Worm (Caenorhabditis elegans) whole organism, L3 larva: ENCODE data around the gene natc-2.
A peak's percentile ranks its signal among the peaks of the same experiment; 100 is the strongest.

Experiments
- ZK546.5 ChIP-seq: sonication (generic microtip); optimal IDR thresholded peaks from 2 replicates; lab custom pipeline; 2017; ENCODE audit warnings: missing biosample characterization, missing genetic modification characterization
- aly-2 ChIP-seq: fragments of 150-350 bp; optimal IDR thresholded peaks from 2 replicates; lab custom pipeline; 2014; ENCODE audit warnings: missing biosample characterization, missing genetic modification characterization
- ama-1 ChIP-seq: fragments of 150-350 bp; optimal IDR thresholded peaks from 2 replicates; lab custom pipeline; 2018
- ceh-16 ChIP-seq: sonication (generic microtip); optimal IDR thresholded peaks from 2 replicates; lab custom pipeline; 2017; ENCODE audit warnings: missing biosample characterization, missing genetic modification characterization
- ceh-28 ChIP-seq: fragments of 150-350 bp; optimal IDR thresholded peaks from 2 replicates; lab custom pipeline; 2014; ENCODE audit warnings: missing biosample characterization, missing genetic modification reagents, missing genetic modification characterization
- daf-12 ChIP-seq: fragments of 150-350 bp; optimal IDR thresholded peaks from 2 replicates; lab custom pipeline; 2014; ENCODE audit warnings: missing biosample characterization, missing genetic modification reagents, missing genetic modification characterization
- egl-5 ChIP-seq: fragments of 150-350 bp; optimal IDR thresholded peaks from 2 replicates; lab custom pipeline; 2017; ENCODE audit warnings: missing biosample characterization, missing genetic modification reagents, missing genetic modification characterization, inconsistent platforms
- elt-1 ChIP-seq: fragments of 150-350 bp; optimal IDR thresholded peaks from 2 replicates; lab custom pipeline; 2014; ENCODE audit warnings: missing biosample characterization, missing genetic modification characterization
- elt-2 ChIP-seq: sonication (generic microtip); optimal IDR thresholded peaks from 2 replicates; lab custom pipeline; 2016; ENCODE audit warnings: missing genetic modification reagents, mild to moderate bottlenecking, missing genetic modification characterization, missing compliant biosample characterization
- elt-3 ChIP-seq, 3 experiments: fragments of 150-350 bp in 1 of 3; sonication (generic microtip) in 2 of 3; optimal IDR thresholded peaks; 2 replicates in 2 of 3; 4 replicates in 1 of 3; lab custom pipeline; 2014 to 2017; ENCODE audit warnings: missing biosample characterization in 3 of 3, missing genetic modification characterization in 3 of 3
- fkh-10 ChIP-seq: sonication (generic microtip); optimal IDR thresholded peaks from 2 replicates; lab custom pipeline; 2017; ENCODE audit warnings: missing biosample characterization, missing genetic modification reagents, missing genetic modification characterization
- fkh-2 ChIP-seq: fragments of 150-350 bp; optimal IDR thresholded peaks from 2 replicates; lab custom pipeline; 2014; ENCODE audit warnings: missing biosample characterization, missing genetic modification reagents, missing genetic modification characterization
- hmg-11 ChIP-seq: sonication (generic microtip); optimal IDR thresholded peaks from 2 replicates; lab custom pipeline; 2016; ENCODE audit warnings: missing genetic modification characterization, missing compliant biosample characterization
- jun-1 ChIP-seq: fragments of 150-350 bp; optimal IDR thresholded peaks from 2 replicates; lab custom pipeline; 2014; ENCODE audit warnings: missing biosample characterization, missing genetic modification reagents, missing genetic modification characterization
- lin-39 ChIP-seq: fragments of 150-350 bp; optimal IDR thresholded peaks from 2 replicates; lab custom pipeline; 2018; ENCODE audit warnings: missing biosample characterization, missing genetic modification reagents, missing genetic modification characterization
- lsy-12 ChIP-seq: sonication (generic microtip); optimal IDR thresholded peaks from 2 replicates; lab custom pipeline; 2016; ENCODE audit warnings: mild to moderate bottlenecking, missing genetic modification characterization, missing compliant biosample characterization
- mdl-1 ChIP-seq: fragments of 150-350 bp; optimal IDR thresholded peaks from 2 replicates; lab custom pipeline; 2014; ENCODE audit warnings: missing biosample characterization, missing genetic modification characterization
- mml-1 ChIP-seq: fragments of 150-350 bp; sonication (generic microtip); optimal IDR thresholded peaks from 3 replicates; lab custom pipeline; 2014; ENCODE audit warnings: missing biosample characterization, missing genetic modification characterization
- nfya-1 ChIP-seq: sonication (generic microtip); optimal IDR thresholded peaks from 2 replicates; lab custom pipeline; 2017; ENCODE audit warnings: missing genetic modification characterization, mild to moderate bottlenecking, missing compliant biosample characterization, antibody characterized with exemption, moderate library complexity; ENCODE audit not compliant: insufficient read depth
- nhr-11 ChIP-seq: fragments of 150-350 bp; optimal IDR thresholded peaks from 2 replicates; lab custom pipeline; 2014; ENCODE audit warnings: missing biosample characterization, missing genetic modification characterization
- nhr-12 ChIP-seq: fragments of 150-350 bp; optimal IDR thresholded peaks from 2 replicates; lab custom pipeline; 2014; ENCODE audit warnings: missing biosample characterization, missing genetic modification characterization
- nhr-23 ChIP-seq: fragments of 150-350 bp; optimal IDR thresholded peaks from 2 replicates; lab custom pipeline; 2014; ENCODE audit warnings: missing biosample characterization, missing genetic modification reagents, missing genetic modification characterization
- nhr-28 ChIP-seq: fragments of 150-350 bp; optimal IDR thresholded peaks from 2 replicates; lab custom pipeline; 2014; ENCODE audit warnings: missing biosample characterization, missing genetic modification characterization
- nhr-43 ChIP-seq: sonication (generic microtip); optimal IDR thresholded peaks from 2 replicates; lab custom pipeline; 2016; ENCODE audit warnings: mild to moderate bottlenecking, missing genetic modification characterization, missing compliant biosample characterization; ENCODE audit not compliant: poor library complexity, severe bottlenecking
- nhr-76 ChIP-seq: fragments of 150-350 bp; sonication (generic microtip); optimal IDR thresholded peaks from 5 replicates; lab custom pipeline; 2014; ENCODE audit warnings: missing biosample characterization, missing genetic modification characterization
- nhr-77 ChIP-seq: fragments of 150-350 bp; optimal IDR thresholded peaks from 2 replicates; lab custom pipeline; 2014; ENCODE audit warnings: missing biosample characterization, missing genetic modification characterization
- pha-4 ChIP-seq: fragments of 150-350 bp; optimal IDR thresholded peaks from 2 replicates; lab custom pipeline; 2014; ENCODE audit warnings: missing biosample characterization, missing genetic modification reagents, missing genetic modification characterization
- pqm-1 ChIP-seq: fragments of 150-350 bp; optimal IDR thresholded peaks from 2 replicates; lab custom pipeline; 2017; ENCODE audit warnings: missing biosample characterization, missing genetic modification characterization, inconsistent platforms
- skn-1 ChIP-seq: fragments of 150-350 bp; optimal IDR thresholded peaks from 2 replicates; lab custom pipeline; 2014; ENCODE audit warnings: missing biosample characterization, missing genetic modification characterization
- snpc-4 ChIP-seq: fragments of 150-350 bp; optimal IDR thresholded peaks from 2 replicates; lab custom pipeline; 2014; ENCODE audit warnings: missing biosample characterization, missing genetic modification characterization
- tbx-2 ChIP-seq: sonication (generic microtip); optimal IDR thresholded peaks from 2 replicates; lab custom pipeline; 2016; ENCODE audit warnings: mild to moderate bottlenecking, missing genetic modification characterization, missing compliant biosample characterization
- unc-39 ChIP-seq: sonication (generic microtip); optimal IDR thresholded peaks from 4 replicates; lab custom pipeline; 2017; ENCODE audit warnings: missing biosample characterization, missing genetic modification characterization
- unc-62 ChIP-seq: fragments of 150-350 bp; sonication (generic microtip); optimal IDR thresholded peaks from 4 replicates; lab custom pipeline; 2014; ENCODE audit warnings: missing biosample characterization, missing genetic modification reagents, missing genetic modification characterization
- zag-1 ChIP-seq: fragments of 150-350 bp; optimal IDR thresholded peaks from 2 replicates; lab custom pipeline; 2014; ENCODE audit warnings: missing biosample characterization, missing genetic modification characterization
- ztf-11 ChIP-seq: fragments of 150-350 bp; optimal IDR thresholded peaks from 2 replicates; lab custom pipeline; 2014; ENCODE audit warnings: missing biosample characterization, missing genetic modification characterization
- ztf-4 ChIP-seq: fragments of 150-350 bp; optimal IDR thresholded peaks from 2 replicates; lab custom pipeline; 2014; ENCODE audit warnings: missing biosample characterization, missing genetic modification characterization

The natc-2 gene

ce11 chrV:5269024-5269535, 4.8 kb upstream of the natc-2 start, which contains the start of gene penr-1 (continued):
- TF ChIP-seq egl-5 = peak; percentile 63

DNA sequence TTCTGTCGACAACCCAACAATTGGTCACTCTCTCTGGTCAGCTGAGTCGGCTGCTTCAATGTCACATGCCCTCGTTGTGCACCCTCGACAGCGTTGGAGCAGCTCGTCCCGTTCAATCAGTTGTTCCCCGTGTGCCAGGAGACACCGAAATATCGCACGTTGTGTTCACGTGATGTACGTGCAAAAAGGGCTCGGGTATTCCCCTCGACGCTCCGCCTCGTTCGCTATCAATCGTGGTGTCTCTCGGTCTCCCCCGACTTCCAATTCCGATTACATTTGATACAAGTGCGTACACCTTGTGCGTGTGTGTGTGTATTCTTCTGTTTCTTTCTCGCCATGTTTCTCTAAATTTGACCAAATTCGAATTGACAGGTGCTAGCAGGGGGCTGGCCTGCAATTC, 2.4 kb upstream of the natc-2 start:
- TF ChIP-seq pqm-1 (tag; lab: Kevin White, UChicago) (peak; percentile 87), skn-1 (peak; percentile 23), nfya-1 (tag; lab: Kevin White, UChicago) (peak; percentile 60), snpc-4 (no peak), aly-2 (tag; lab: Kevin White, UChicago) (no peak), nhr-23 (tag; lab: Kevin White, UChicago) (no peak), nhr-43 (peak; percentile 47), ceh-16 (no peak), hmg-11 (tag; lab: Kevin White, UChicago) (no peak), mdl-1 (tag; lab: Kevin White, UChicago) (peak; percentile 26), unc-39 (no peak), lin-39 (tag; lab: Kevin White, UChicago) (peak; percentile 28), elt-2 (tag; lab: Kevin White, UChicago) (peak; percentile 93), nhr-28 (tag; lab: Kevin White, UChicago) (no peak), zag-1 (tag; lab: Kevin White, UChicago) (no peak), ama-1 (lab: Kevin White, UChicago) (peak; percentile 73), fkh-2 (tag; lab: Kevin White, UChicago) (no peak), jun-1 (tag; lab: Kevin White, UChicago) (peak; percentile 62), lsy-12 (tag; lab: Kevin White, UChicago) (peak; percentile 23), ceh-28 (tag; lab: Kevin White, UChicago) (no peak), daf-12 (peak; percentile 25), elt-1 (tag; lab: Kevin White, UChicago) (no peak), nhr-76 (tag; lab: Kevin White, UChicago) (no peak), elt-3 (tag; optimal IDR thresholded peaks at IDR 0.05; lab: Kevin White, UChicago) (peak in 1 of 3 experiments; percentile 10), tbx-2 (tag; lab: Kevin White, UChicago) (peak; percentile 9), nhr-11 (tag; lab: Kevin White, UChicago) (peak; percentile 44), fkh-10 (no peak), nhr-77 (tag; lab: Kevin White, UChicago) (no peak), pha-4 (peak; percentile 61), mml-1 (tag; lab: Kevin White, UChicago) (peak; percentile 80)

ce11 chrV:5272034-5272433, 1.8 kb upstream of the natc-2 start:
- no peak for TF ChIP-seq lin-39 (tag; lab: Kevin White, UChicago)
- TF ChIP-seq unc-39 = no peak
- no peak for TF ChIP-seq ztf-11 (tag; lab: Kevin White, UChicago)
- TF ChIP-seq ZK546.5 (tag; lab: Kevin White, UChicago) = no peak
- no peak for TF ChIP-seq elt-2 (tag; lab: Kevin White, UChicago)

DNA sequence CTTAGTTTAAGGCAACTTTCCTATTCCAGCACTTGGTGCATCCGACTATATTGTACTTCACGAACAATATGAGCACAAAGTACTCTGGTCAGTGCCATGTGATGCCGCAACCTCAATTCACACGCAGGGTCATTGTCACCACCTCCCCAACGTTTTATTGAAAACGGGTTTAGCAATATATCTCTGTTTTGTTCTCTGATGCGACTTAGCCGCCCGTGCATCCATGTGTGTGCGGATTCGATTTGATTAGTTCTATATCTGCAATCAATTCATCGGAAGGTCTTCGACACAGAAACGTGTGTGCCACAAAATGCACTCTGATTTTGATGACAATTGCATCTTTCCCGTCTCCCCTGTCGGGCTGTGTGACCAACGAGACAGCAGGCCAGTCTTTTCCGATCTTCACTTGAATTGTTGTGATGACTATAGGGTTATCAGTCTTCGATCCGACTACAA, 1.2 kb upstream of the natc-2 start:
- TF ChIP-seq hmg-11 (tag; lab: Kevin White, UChicago) = no peak
- TF ChIP-seq nhr-23 (tag; lab: Kevin White, UChicago) = peak; percentile 59
- peak; percentile 61 for TF ChIP-seq nhr-43
- TF ChIP-seq fkh-2 (tag; lab: Kevin White, UChicago) = no peak
- no peak for TF ChIP-seq aly-2 (tag; lab: Kevin White, UChicago)
- no peak for TF ChIP-seq skn-1
- peak; percentile 2 for TF ChIP-seq pqm-1 (tag; lab: Kevin White, UChicago)
- TF ChIP-seq, all 47 proteins: peak for 3

ce11 chrV:5273241-5273640, 629 bp upstream of the natc-2 start:
- TF ChIP-seq elt-2 (tag; lab: Kevin White, UChicago) (peak; percentile 4), ztf-4 (tag; lab: Kevin White, UChicago) (no peak), unc-62 (GFP tag; lab: Kevin White, UChicago) (no peak), nhr-43 (peak; percentile 21), snpc-4 (no peak), nhr-12 (tag; lab: Kevin White, UChicago) (no peak), elt-1 (tag; lab: Kevin White, UChicago) (no peak)
